Fruit fly (Drosophila melanogaster) whole organism, embryonic: ENCODE measurements around the gene Targ3.

Source experiments
- Bdp1 ChIP-seq: fragments of 200-800 bp; sonication (Bioruptor generic); optimal IDR thresholded peaks from 3 replicates; lab custom pipeline; 2016; ENCODE audit warnings: missing biosample characterization, missing genetic modification characterization
- CG10147 ChIP-seq: fragments of 200-800 bp; sonication (Bioruptor generic); optimal IDR thresholded peaks from 2 replicates; lab custom pipeline; 2019; ENCODE audit warnings: missing biosample characterization, mild to moderate bottlenecking, missing genetic modification characterization, moderate library complexity
- CG10462 ChIP-seq: fragments of 200-800 bp; sonication (Bioruptor generic); optimal IDR thresholded peaks from 2 replicates; lab custom pipeline; 2016; ENCODE audit warnings: missing biosample characterization, missing genetic modification characterization
- CG10979 ChIP-seq: fragments of 200-800 bp; sonication (Bioruptor generic); optimal IDR thresholded peaks from 2 replicates; lab custom pipeline; 2018; ENCODE audit warnings: missing biosample characterization, mild to moderate bottlenecking, missing genetic modification characterization, moderate library complexity
- CG12299 ChIP-seq: fragments of 200-800 bp; sonication (Bioruptor generic); optimal IDR thresholded peaks from 2 replicates; lab custom pipeline; 2018; ENCODE audit warnings: missing biosample characterization, mild to moderate bottlenecking, missing genetic modification characterization
- CG13296 ChIP-seq: fragments of 200-800 bp; sonication (Bioruptor generic); optimal IDR thresholded peaks from 3 replicates; lab custom pipeline; 2018; ENCODE audit warnings: missing biosample characterization, mild to moderate bottlenecking, missing genetic modification characterization
- CG13624 ChIP-seq: fragments of 200-800 bp; sonication (Bioruptor generic); optimal IDR thresholded peaks from 2 replicates; lab custom pipeline; 2016; ENCODE audit warnings: missing biosample characterization, missing genetic modification characterization
- CG17912 ChIP-seq: fragments of 200-800 bp; sonication (Bioruptor generic); optimal IDR thresholded peaks from 2 replicates; lab custom pipeline; 2018; ENCODE audit warnings: missing biosample characterization, mild to moderate bottlenecking, missing genetic modification characterization
- CG30431 ChIP-seq: fragments of 200-800 bp; sonication (Bioruptor generic); optimal IDR thresholded peaks from 2 replicates; lab custom pipeline; 2017; ENCODE audit warnings: missing biosample characterization, missing genetic modification characterization
- CG31388 ChIP-seq: fragments of 200-800 bp; sonication (Bioruptor generic); optimal IDR thresholded peaks from 2 replicates; lab custom pipeline; 2016; ENCODE audit warnings: missing biosample characterization, missing genetic modification characterization
- CG4424 ChIP-seq: fragments of 200-800 bp; sonication (Bioruptor generic); optimal IDR thresholded peaks from 3 replicates; lab custom pipeline; 2016; ENCODE audit warnings: missing biosample characterization, missing genetic modification characterization
- CG4617 ChIP-seq: fragments of 200-800 bp; sonication (Bioruptor generic); optimal IDR thresholded peaks from 3 replicates; lab custom pipeline; 2016; ENCODE audit warnings: missing biosample characterization, missing genetic modification characterization, borderline replicate concordance
- CG6254 ChIP-seq: fragments of 200-800 bp; sonication (Bioruptor generic); optimal IDR thresholded peaks from 3 replicates; lab custom pipeline; 2017; ENCODE audit warnings: mild to moderate bottlenecking, missing biosample characterization, missing genetic modification reagents, missing genetic modification characterization
- CG6791 ChIP-seq: fragments of 200-800 bp; sonication (Bioruptor generic); IDR thresholded peaks from 3 replicates; pipeline ENCODE4 v1.3.6; 2022; ENCODE audit warnings: missing biosample characterization, missing genetic modification characterization; ENCODE audit not compliant: partially characterized antibody
- CG6813 ChIP-seq: fragments of 200-800 bp; sonication (Bioruptor generic); optimal IDR thresholded peaks from 2 replicates; lab custom pipeline; 2017; ENCODE audit warnings: missing biosample characterization, missing genetic modification characterization, mild to moderate bottlenecking, moderate library complexity, missing genetic modification reagents
- CG8924 ChIP-seq: fragments of 200-800 bp; optimal IDR thresholded peaks from 3 replicates; lab custom pipeline; 2019; ENCODE audit warnings: missing biosample characterization, mild to moderate bottlenecking, missing genetic modification characterization, moderate library complexity
- CG9215 ChIP-seq: fragments of 200-800 bp; sonication (Bioruptor generic); IDR thresholded peaks from 2 replicates; pipeline ENCODE4 v1.3.6; 2022; ENCODE audit warnings: missing biosample characterization, missing genetic modification characterization
- CHES-1-like ChIP-seq: fragments of 200-800 bp; sonication (Bioruptor generic); optimal IDR thresholded peaks from 2 replicates; lab custom pipeline; 2016; ENCODE audit warnings: missing biosample characterization, missing genetic modification characterization
- Chrac-16 ChIP-seq: fragments of 200-800 bp; sonication (Bioruptor generic); optimal IDR thresholded peaks from 3 replicates; lab custom pipeline; 2016; ENCODE audit warnings: missing biosample characterization, missing genetic modification characterization
- CkIIα-i1 ChIP-seq: fragments of 200-800 bp; sonication (Bioruptor generic); IDR thresholded peaks from 2 replicates; pipeline ENCODE4 v1.3.6; 2022; ENCODE audit warnings: missing biosample characterization, missing genetic modification characterization
- D19B ChIP-seq: fragments of 200-800 bp; sonication (Bioruptor generic); optimal IDR thresholded peaks from 2 replicates; lab custom pipeline; 2017; ENCODE audit warnings: missing biosample characterization, mild to moderate bottlenecking, missing genetic modification characterization
- Elba2 ChIP-seq: fragments of 200-800 bp; sonication (Bioruptor generic); optimal IDR thresholded peaks from 3 replicates; lab custom pipeline; 2016; ENCODE audit warnings: missing biosample characterization, missing genetic modification characterization
- Hey ChIP-seq: fragments of 200-800 bp; sonication (Bioruptor generic); optimal IDR thresholded peaks from 3 replicates; lab custom pipeline; 2018; ENCODE audit warnings: missing biosample characterization, mild to moderate bottlenecking, missing genetic modification characterization
- Jarid2 ChIP-seq: fragments of 200-800 bp; sonication (Bioruptor generic); optimal IDR thresholded peaks from 3 replicates; lab custom pipeline; 2017; ENCODE audit warnings: mild to moderate bottlenecking, missing biosample characterization, missing genetic modification reagents, missing genetic modification characterization
- Lhr ChIP-seq: fragments of 200-800 bp; sonication (Bioruptor generic); optimal IDR thresholded peaks from 3 replicates; lab custom pipeline; 2017; ENCODE audit warnings: mild to moderate bottlenecking, missing biosample characterization, missing genetic modification reagents, missing genetic modification characterization
- NC2β ChIP-seq: fragments of 200-800 bp; sonication (Bioruptor generic); optimal IDR thresholded peaks from 2 replicates; lab custom pipeline; 2016; ENCODE audit warnings: missing biosample characterization, missing genetic modification characterization
- NK7.1 ChIP-seq: fragments of 200-800 bp; sonication (Bioruptor generic); optimal IDR thresholded peaks from 3 replicates; lab custom pipeline; 2016; ENCODE audit warnings: missing biosample characterization, missing genetic modification characterization
- Side ChIP-seq: fragments of 200-800 bp; sonication (Bioruptor generic); optimal IDR thresholded peaks from 2 replicates; lab custom pipeline; 2016; ENCODE audit warnings: missing biosample characterization, missing genetic modification characterization
- Sry-β ChIP-seq: fragments of 200-800 bp; sonication (Bioruptor generic); optimal IDR thresholded peaks from 2 replicates; lab custom pipeline; 2018; ENCODE audit warnings: missing biosample characterization, mild to moderate bottlenecking, missing genetic modification characterization, moderate library complexity
- Vsx1 ChIP-seq: fragments of 200-800 bp; sonication (Bioruptor generic); optimal IDR thresholded peaks from 2 replicates; lab custom pipeline; 2017; ENCODE audit warnings: missing biosample characterization, mild to moderate bottlenecking, missing genetic modification characterization, missing genetic modification reagents
- YL-1 ChIP-seq: fragments of 200-800 bp; sonication (Bioruptor generic); optimal IDR thresholded peaks from 3 replicates; lab custom pipeline; 2017; ENCODE audit warnings: missing biosample characterization, mild to moderate bottlenecking, missing genetic modification characterization
- ab ChIP-seq: fragments of 200-800 bp; sonication (Bioruptor generic); optimal IDR thresholded peaks from 2 replicates; lab custom pipeline; 2016; ENCODE audit warnings: missing biosample characterization, missing genetic modification characterization
- amos ChIP-seq: fragments of 200-800 bp; sonication (Bioruptor generic); IDR thresholded peaks from 2 replicates; pipeline ENCODE4 v1.3.6; 2022; ENCODE audit warnings: missing biosample characterization, missing genetic modification characterization; ENCODE audit not compliant: partially characterized antibody
- chm ChIP-seq: fragments of 200-800 bp; sonication (Bioruptor generic); IDR thresholded peaks from 2 replicates; pipeline ENCODE4 v1.3.6; 2022; ENCODE audit warnings: missing biosample characterization, missing genetic modification characterization
- dmrt11E ChIP-seq: fragments of 200-800 bp; sonication (Bioruptor generic); optimal IDR thresholded peaks from 3 replicates; lab custom pipeline; 2018; ENCODE audit warnings: missing biosample characterization, mild to moderate bottlenecking, missing genetic modification characterization, moderate library complexity
- eyg ChIP-seq: fragments of 200-800 bp; sonication (Bioruptor generic); optimal IDR thresholded peaks from 3 replicates; lab custom pipeline; 2016; ENCODE audit warnings: missing biosample characterization, missing genetic modification characterization
- fd64A ChIP-seq: fragments of 200-800 bp; sonication (Bioruptor generic); optimal IDR thresholded peaks from 3 replicates; lab custom pipeline; 2018; ENCODE audit warnings: missing biosample characterization, mild to moderate bottlenecking, missing genetic modification characterization
- gsb-n ChIP-seq: fragments of 200-800 bp; sonication (Bioruptor generic); optimal IDR thresholded peaks from 3 replicates; lab custom pipeline; 2018; ENCODE audit warnings: missing biosample characterization, mild to moderate bottlenecking, missing genetic modification characterization
- ind ChIP-seq: fragments of 200-800 bp; sonication (Bioruptor generic); optimal IDR thresholded peaks from 3 replicates; lab custom pipeline; 2016; ENCODE audit warnings: missing biosample characterization, missing genetic modification characterization
- luna ChIP-seq: fragments of 200-800 bp; sonication (Bioruptor generic); optimal IDR thresholded peaks from 2 replicates; lab custom pipeline; 2016; ENCODE audit warnings: missing biosample characterization, missing genetic modification characterization
- nom ChIP-seq: fragments of 200-800 bp; sonication (Bioruptor generic); optimal IDR thresholded peaks from 2 replicates; lab custom pipeline; 2017; ENCODE audit warnings: missing biosample characterization, missing genetic modification characterization, mild to moderate bottlenecking, moderate library complexity, missing genetic modification reagents
- sens ChIP-seq: fragments of 200-800 bp; sonication (Bioruptor generic); peaks from one replicate; lab custom pipeline; 2016; ENCODE audit warnings: missing biosample characterization, missing genetic modification characterization
- sima ChIP-seq: fragments of 200-800 bp; sonication (Bioruptor generic); optimal IDR thresholded peaks from 2 replicates; lab custom pipeline; 2016; ENCODE audit warnings: missing biosample characterization, missing genetic modification characterization
- sqz ChIP-seq: fragments of 200-800 bp; sonication (Bioruptor generic); optimal IDR thresholded peaks from 3 replicates; lab custom pipeline; 2018; ENCODE audit warnings: missing biosample characterization, mild to moderate bottlenecking, missing genetic modification characterization
- ssp ChIP-seq: fragments of 200-800 bp; sonication (Bioruptor generic); IDR thresholded peaks from 2 replicates; pipeline ENCODE4 v1.3.6; 2022; ENCODE audit warnings: missing biosample characterization, missing genetic modification characterization
- sug ChIP-seq: fragments of 200-800 bp; optimal IDR thresholded peaks from 2 replicates; lab custom pipeline; 2019; ENCODE audit warnings: missing biosample characterization, mild to moderate bottlenecking, missing genetic modification characterization, moderate library complexity
- tna ChIP-seq: fragments of 200-800 bp; sonication (Bioruptor generic); IDR thresholded peaks from 2 replicates; pipeline ENCODE4 v1.3.6; 2022; ENCODE audit warnings: missing biosample characterization, missing genetic modification characterization; ENCODE audit not compliant: partially characterized antibody
- tup ChIP-seq: fragments of 200-800 bp; sonication (Bioruptor generic); optimal IDR thresholded peaks from 2 replicates; lab custom pipeline; 2016; ENCODE audit warnings: missing biosample characterization, mild to moderate bottlenecking, missing genetic modification characterization, moderate library complexity
- unc-4 ChIP-seq: fragments of 200-800 bp; sonication (Bioruptor generic); IDR thresholded peaks from 2 replicates; pipeline ENCODE4 v1.3.6; 2022; ENCODE audit warnings: missing biosample characterization, missing genetic modification characterization; ENCODE audit not compliant: partially characterized antibody
- wor ChIP-seq: fragments of 200-800 bp; sonication (Bioruptor generic); IDR thresholded peaks from 2 replicates; pipeline ENCODE4 v1.3.6; 2022; ENCODE audit warnings: missing biosample characterization, missing genetic modification characterization
- z ChIP-seq: fragments of 200-800 bp; sonication (Bioruptor generic); IDR thresholded peaks from 3 replicates; pipeline ENCODE4 v1.3.6; 2022; ENCODE audit warnings: missing biosample characterization, missing genetic modification characterization

Targ3 gene

dm6 chr3L:21216697-21217291 lies 20.2 kb downstream of the Targ3 start, which contains the start of the genes Trmt112 and Ilk (continued):
- TF ChIP-seq sqz (GFP tag; lab: Kevin White, UChicago) (no peak), Jarid2 (GFP tag; lab: Kevin White, UChicago) (no peak), CHES-1-like (GFP tag; lab: Kevin White, UChicago) (peak; percentile 83), amos (GFP tag; lab: Robert Waterston, UW) (peak; percentile 91), luna (GFP tag; lab: Kevin White, UChicago) (no peak), CG13624 (GFP tag; lab: Kevin White, UChicago) (peak; percentile 47), z (GFP tag; lab: Robert Waterston, UW) (no peak), CG17912 (GFP tag; lab: Kevin White, UChicago) (no peak), CG10979 (tag; lab: Kevin White, UChicago) (no peak), Side (GFP tag; lab: Kevin White, UChicago) (no peak), Lhr (GFP tag; lab: Kevin White, UChicago) (peak; percentile 46), CG4424 (no peak), ab (GFP tag; lab: Kevin White, UChicago) (no peak), YL-1 (peak; percentile 91), unc-4 (GFP tag; lab: Robert Waterston, UW) (peak; percentile 78), tna (peak; percentile 87), ssp (GFP tag; lab: Robert Waterston, UW) (no peak), sens (GFP tag; lab: Kevin White, UChicago) (no peak), chm (GFP tag; lab: Robert Waterston, UW) (no peak), eyg (GFP tag; lab: Kevin White, UChicago) (no peak), Hey (tag; lab: Kevin White, UChicago) (no peak), dmrt11E (tag; lab: Kevin White, UChicago) (no peak), Sry-β (no peak), Chrac-16 (no peak), NK7.1 (GFP tag; lab: Kevin White, UChicago) (no peak), CG30431 (GFP tag; lab: Kevin White, UChicago) (no peak), D19B (no peak), Bdp1 (GFP tag; lab: Kevin White, UChicago) (no peak), Elba2 (peak; percentile 55), CG31388 (GFP tag; lab: Kevin White, UChicago) (no peak), fd64A (GFP tag; lab: Kevin White, UChicago) (no peak), tup (no peak), CG10462 (GFP tag; lab: Kevin White, UChicago) (no peak), CG6791 (GFP tag; lab: Robert Waterston, UW) (peak; percentile 83), sug (tag; lab: Kevin White, UChicago) (no peak), NC2β (no peak), CG12299 (tag; lab: Kevin White, UChicago) (no peak), wor (GFP tag; lab: Robert Waterston, UW) (no peak), CG9215 (GFP tag; lab: Robert Waterston, UW) (no peak), nom (GFP tag; lab: Kevin White, UChicago) (no peak), CG8924 (tag; lab: Kevin White, UChicago) (no peak), CG4617 (GFP tag; lab: Kevin White, UChicago) (peak; percentile 99), ind (no peak), sima (no peak), CG6813 (GFP tag; lab: Kevin White, UChicago) (no peak), gsb-n (tag; lab: Kevin White, UChicago) (peak; percentile 14), Vsx1 (GFP tag; lab: Kevin White, UChicago) (no peak), CkIIα-i1 (GFP tag; lab: Robert Waterston, UW) (no peak), CG6254 (no peak), CG13296 (no peak), CG10147 (no peak)
